Fruit fly (Drosophila melanogaster): ENCODE measurements around the gene APC7.

Gene APC7

DNA sequence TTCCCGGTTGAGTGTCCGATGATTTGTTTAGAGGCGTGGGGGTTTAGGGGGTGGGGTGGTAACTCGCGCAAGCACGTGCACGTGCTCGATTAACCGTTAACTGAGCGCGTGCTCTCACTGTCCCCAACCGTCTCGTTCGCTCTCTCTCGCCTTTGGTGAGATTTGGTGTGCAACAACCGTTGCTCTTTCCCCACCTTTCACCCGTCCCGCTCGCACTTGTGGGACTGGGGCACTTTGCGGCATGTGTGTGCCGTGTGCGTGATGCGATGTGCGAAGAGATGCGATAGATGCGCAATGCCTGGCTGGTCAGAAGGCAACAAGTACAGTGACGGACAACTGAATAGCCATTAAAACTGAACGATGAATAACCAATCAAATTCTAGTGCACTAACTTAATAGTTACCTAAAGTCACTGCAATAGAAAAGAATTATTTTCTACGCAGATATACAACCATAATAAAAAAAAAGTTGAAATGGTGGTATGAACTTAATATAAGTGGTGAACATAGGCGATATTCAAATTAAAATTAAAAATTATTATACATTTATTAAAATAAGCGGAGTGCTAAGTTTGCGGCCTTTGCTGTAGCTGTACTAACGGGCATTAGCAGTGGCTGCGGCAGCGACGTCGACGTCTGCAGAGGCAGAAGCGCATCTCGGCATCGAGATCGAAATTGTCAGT, 25.5 kb upstream of the APC7 start (continued):
- peak; percentile 30 for TF ChIP-seq Atf3 (GFP tag; optimal IDR thresholded peaks at IDR 0.05)
- TF ChIP-seq MBD-R2 (GFP tag; IDR thresholded peaks at IDR 0.05) = peak; percentile 33; the same call in 1 of the 2 replicates
- no peak for TF ChIP-seq Sin3A (optimal IDR thresholded peaks at IDR 0.05)
- TF ChIP-seq CG9932 (GFP tag; IDR thresholded peaks at IDR 0.05) = no peak; the same call in 1 of the 2 replicates
- TF ChIP-seq CG2889 (GFP tag; IDR thresholded peaks at IDR 0.05) = peak; percentile 59; the same call in 1 of the 3 replicates
- peak; percentile 80 for TF ChIP-seq Hmr (GFP tag; optimal IDR thresholded peaks at IDR 0.05)
- peak; percentile 63 for TF ChIP-seq gt (GFP tag; IDR thresholded peaks at IDR 0.05)
- TF ChIP-seq mam (GFP tag; optimal IDR thresholded peaks at IDR 0.05) = no peak
- TF ChIP-seq Aef1 (GFP tag; IDR thresholded peaks at IDR 0.05) = peak; percentile 64

DNA sequence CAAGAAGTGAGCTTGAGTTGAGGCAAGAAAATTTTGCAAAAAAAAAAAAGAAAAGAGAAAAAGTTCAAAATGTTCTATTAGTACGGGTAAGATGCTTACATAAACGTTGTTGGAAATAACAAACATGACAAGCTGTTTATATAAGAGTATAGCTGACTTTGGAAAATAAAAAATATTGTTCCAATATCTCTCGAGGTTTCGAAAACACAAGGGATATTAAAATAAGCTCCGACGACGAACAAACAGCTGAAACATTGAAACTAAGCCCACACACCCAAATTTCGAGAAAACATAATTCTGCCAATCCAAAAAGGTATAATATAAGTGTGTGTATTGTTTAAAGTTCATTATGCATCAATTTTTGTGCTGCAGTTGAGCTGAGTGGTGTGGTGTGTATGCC, 23.1 kb upstream of the APC7 start:
- no peak for TF ChIP-seq HmgZ (tag; optimal IDR thresholded peaks at IDR 0.05)
- no peak for TF ChIP-seq CG6813 (GFP tag; optimal IDR thresholded peaks at IDR 0.05)
- TF ChIP-seq Pdp1 (GFP tag; optimal IDR thresholded peaks at IDR 0.05) = peak in 1 of 2 experiments; percentile 3
- no peak for TF ChIP-seq pho (GFP tag; optimal IDR thresholded peaks at IDR 0.05)
- peak; percentile 31 for TF ChIP-seq sens (GFP tag)
- no peak for TF ChIP-seq CG11695 (GFP tag; IDR thresholded peaks at IDR 0.05)

DNA sequence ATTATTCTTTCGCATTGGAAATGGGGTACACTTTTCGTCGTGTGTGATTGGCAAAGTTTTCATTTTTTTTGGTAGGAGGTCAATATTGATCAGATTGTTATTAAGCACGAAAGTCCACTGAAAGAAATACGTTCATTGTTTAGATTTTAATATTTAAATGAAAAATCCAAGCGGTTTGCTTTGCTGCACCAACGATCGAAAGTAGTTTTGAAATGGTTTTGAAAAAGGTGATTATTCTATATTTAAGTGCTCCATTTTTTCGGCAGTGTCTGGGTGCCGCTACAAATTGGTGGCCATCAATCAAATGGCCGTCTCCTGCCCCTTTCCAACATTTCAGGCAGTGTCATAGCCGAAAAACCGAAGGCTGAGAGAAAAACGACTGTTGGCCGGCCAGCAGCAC, 22.4 kb upstream of the APC7 start:
- TF ChIP-seq br (optimal IDR thresholded peaks at IDR 0.05) (no peak), cwo (GFP tag; optimal IDR thresholded peaks at IDR 0.05) (peak; percentile 5), ci (GFP tag; IDR thresholded peaks at IDR 0.05) (peak; percentile 62; the same call in 1 of the 3 replicates), unc-4 (GFP tag; IDR thresholded peaks at IDR 0.05; ENCODE audit: partially characterized antibody) (no peak), CG3847 (GFP tag; IDR thresholded peaks at IDR 0.05) (peak; percentile 35; the same call in 1 of the 2 replicates), CG2120 (GFP tag; optimal IDR thresholded peaks at IDR 0.05) (peak; percentile 33), CG10321 (GFP tag; IDR thresholded peaks at IDR 0.05) (no peak), CG17359 (tag; optimal IDR thresholded peaks at IDR 0.05) (peak; percentile 33), NK7.1 (GFP tag; optimal IDR thresholded peaks at IDR 0.05) (no peak), CG13424 (tag; optimal IDR thresholded peaks at IDR 0.05) (peak; percentile 44), her (GFP tag; optimal IDR thresholded peaks at IDR 0.05) (no peak), Xrp1 (GFP tag; IDR thresholded peaks at IDR 0.05) (peak; percentile 35; the same call in 1 of the 2 replicates), caup (GFP tag; optimal IDR thresholded peaks at IDR 0.05; ENCODE audit: severe bottlenecking) (peak; percentile 3), ranshi (GFP tag; IDR thresholded peaks at IDR 0.05) (peak; percentile 31; the same call in 1 of the 2 replicates), CG31224 (GFP tag; IDR thresholded peaks at IDR 0.05) (no peak), dysf (GFP tag; IDR thresholded peaks at IDR 0.05) (peak; percentile 56; the same call in 2 of the 3 replicates), Sox102F (GFP tag; optimal IDR thresholded peaks at IDR 0.05) (peak; percentile 31), CG12391 (tag; optimal IDR thresholded peaks at IDR 0.05) (peak; percentile 6), CG13894 (tag; optimal IDR thresholded peaks at IDR 0.05) (no peak), bbx (GFP tag; IDR thresholded peaks at IDR 0.05; ENCODE audit: partially characterized antibody) (no peak), Ada2b (GFP tag; IDR thresholded peaks at IDR 0.05) (peak; percentile 58; the same call in 1 of the 2 replicates), fu2 (GFP tag; optimal IDR thresholded peaks at IDR 0.05) (no peak), MTF-1 (GFP tag; optimal IDR thresholded peaks at IDR 0.05; ENCODE audit: borderline replicate concordance) (no peak), CG10267 (tag; optimal IDR thresholded peaks at IDR 0.05) (no peak), dmrt11E (tag; optimal IDR thresholded peaks at IDR 0.05) (no peak), H15 (GFP tag; IDR thresholded peaks at IDR 0.05) (0 out of 3 replicates have a peak, but pooled peaks have one; percentile 41), CG8944 (GFP tag; optimal IDR thresholded peaks at IDR 0.05) (no peak), Camta (GFP tag; optimal IDR thresholded peaks at IDR 0.05) (no peak), CG9215 (GFP tag; IDR thresholded peaks at IDR 0.05) (peak; percentile 22; the same call in 1 of the 2 replicates), CG7745 (tag; optimal IDR thresholded peaks at IDR 0.05) (no peak), ttk (GFP tag; IDR thresholded peaks at IDR 0.05) (0 out of 2 replicates have a peak, but pooled peaks have one; percentile 31), gem (tag; optimal IDR thresholded peaks at IDR 0.05) (peak; percentile 47), grau (tag; optimal IDR thresholded peaks at IDR 0.05) (peak; percentile 18)

All from whole organism, embryonic.